Worm (Caenorhabditis elegans): Measurements from ENCODE around the gene acs-7.

ce11 chrII:9333714-9334113 lies 41.9 kb downstream of the acs-7 start, which contains the start of gene scp-1:
- TF ChIP-seq flt-1 (GFP tag; IDR thresholded peaks at IDR 0.05): no peak
- TF ChIP-seq klf-2 (GFP tag; conservative IDR thresholded peaks at IDR 0.05): no peak
- no peak for TF ChIP-seq T22C8.4 (GFP tag; IDR thresholded peaks at IDR 0.05)
